Fruit fly (Drosophila melanogaster) whole organism, prepupa: ENCODE data around the gene lili.

Source experiments
- Blimp-1 ChIP-seq: fragments of 200-800 bp; sonication (Bioruptor generic); optimal IDR thresholded peaks from 3 replicates; lab custom pipeline; 2017; ENCODE audit warnings: missing biosample characterization, missing genetic modification characterization, mild to moderate bottlenecking, moderate library complexity, missing genetic modification reagents
- CG10631 ChIP-seq: fragments of 200-800 bp; sonication (Bioruptor generic); optimal IDR thresholded peaks from 2 replicates; lab custom pipeline; 2016; ENCODE audit warnings: missing biosample characterization, missing genetic modification characterization
- CG10669 ChIP-seq: fragments of 200-800 bp; sonication (Bioruptor generic); optimal IDR thresholded peaks from 3 replicates; lab custom pipeline; 2018; ENCODE audit warnings: missing biosample characterization, mild to moderate bottlenecking, missing genetic modification characterization, moderate library complexity
- CG15336 ChIP-seq: fragments of 200-800 bp; sonication (Bioruptor generic); IDR thresholded peaks from 2 replicates; pipeline ENCODE4 v1.3.6; 2022; ENCODE audit warnings: missing biosample characterization, missing genetic modification characterization
- CG1621 ChIP-seq: fragments of 200-800 bp; sonication (Bioruptor generic); optimal IDR thresholded peaks from 3 replicates; lab custom pipeline; 2018; ENCODE audit warnings: missing biosample characterization, mild to moderate bottlenecking, missing genetic modification characterization
- CG16779 ChIP-seq: fragments of 200-800 bp; sonication (Bioruptor generic); optimal IDR thresholded peaks from 3 replicates; lab custom pipeline; 2017; ENCODE audit warnings: missing biosample characterization, mild to moderate bottlenecking, missing genetic modification characterization
- CG3032 ChIP-seq: fragments of 200-800 bp; optimal IDR thresholded peaks from 2 replicates; lab custom pipeline; 2019; ENCODE audit warnings: missing biosample characterization, mild to moderate bottlenecking, missing genetic modification characterization, moderate library complexity
- CG32006 ChIP-seq: fragments of 200-800 bp; sonication (Bioruptor generic); optimal IDR thresholded peaks from 3 replicates; lab custom pipeline; 2017; ENCODE audit warnings: missing biosample characterization, mild to moderate bottlenecking, missing genetic modification characterization
- CG3919 ChIP-seq: fragments of 200-800 bp; sonication (Bioruptor generic); optimal IDR thresholded peaks from 3 replicates; lab custom pipeline; 2016; ENCODE audit warnings: missing biosample characterization, missing genetic modification characterization
- CG4318 ChIP-seq: fragments of 200-800 bp; sonication (Bioruptor generic); optimal IDR thresholded peaks from 3 replicates; lab custom pipeline; 2017; ENCODE audit warnings: missing biosample characterization, mild to moderate bottlenecking, missing genetic modification characterization
- CG6163 ChIP-seq: fragments of 200-800 bp; sonication (Bioruptor generic); IDR thresholded peaks from 3 replicates; pipeline ENCODE4 v1.3.6; 2022; ENCODE audit warnings: missing biosample characterization, missing genetic modification characterization
- CG6276 ChIP-seq: fragments of 200-800 bp; sonication (Bioruptor generic); optimal IDR thresholded peaks from 2 replicates; lab custom pipeline; 2017; ENCODE audit warnings: missing biosample characterization, mild to moderate bottlenecking, missing genetic modification characterization
- CG6792 ChIP-seq: fragments of 200-800 bp; sonication (Bioruptor generic); optimal IDR thresholded peaks from 3 replicates; lab custom pipeline; 2016; ENCODE audit warnings: missing biosample characterization, missing genetic modification characterization
- CG6808 ChIP-seq: fragments of 200-800 bp; sonication (Bioruptor generic); optimal IDR thresholded peaks from 3 replicates; lab custom pipeline; 2017; ENCODE audit warnings: missing biosample characterization, missing genetic modification characterization, mild to moderate bottlenecking, moderate library complexity, missing genetic modification reagents
- CG7368 ChIP-seq: fragments of 200-800 bp; sonication (Bioruptor generic); optimal IDR thresholded peaks from 3 replicates; lab custom pipeline; 2016; ENCODE audit warnings: missing biosample characterization, missing genetic modification characterization
- CG8119 ChIP-seq: fragments of 200-800 bp; sonication (Bioruptor generic); IDR thresholded peaks from 3 replicates; pipeline ENCODE4 v1.3.6; 2022; ENCODE audit warnings: missing biosample characterization, missing genetic modification characterization
- CG8319 ChIP-seq: fragments of 200-800 bp; sonication (Bioruptor generic); optimal IDR thresholded peaks from 3 replicates; lab custom pipeline; 2016; ENCODE audit warnings: missing biosample characterization, missing genetic modification characterization
- CG8632 ChIP-seq: fragments of 200-800 bp; sonication (Bioruptor generic); optimal IDR thresholded peaks from 3 replicates; lab custom pipeline; 2016; ENCODE audit warnings: missing biosample characterization, missing genetic modification characterization
- Eip75B ChIP-seq: fragments of 200-800 bp; sonication (Bioruptor generic); optimal IDR thresholded peaks from 3 replicates; lab custom pipeline; 2016; ENCODE audit warnings: missing biosample characterization, missing genetic modification characterization
- Eip78C ChIP-seq: fragments of 200-800 bp; sonication (Bioruptor generic); peaks from one replicate; lab custom pipeline; 2016; ENCODE audit warnings: missing biosample characterization, missing genetic modification characterization
- Hr39 ChIP-seq: fragments of 200-800 bp; sonication (Bioruptor generic); optimal IDR thresholded peaks from 2 replicates; lab custom pipeline; 2016; ENCODE audit warnings: missing biosample characterization, missing genetic modification characterization
- Hr4 ChIP-seq: fragments of 200-800 bp; sonication (Bioruptor generic); optimal IDR thresholded peaks from 3 replicates; lab custom pipeline; 2016; ENCODE audit warnings: missing biosample characterization, missing genetic modification characterization
- Lpt ChIP-seq: fragments of 200-800 bp; sonication (Bioruptor generic); optimal IDR thresholded peaks from 3 replicates; lab custom pipeline; 2016; ENCODE audit warnings: missing biosample characterization, missing genetic modification characterization
- Met ChIP-seq: fragments of 200-800 bp; sonication (Bioruptor generic); optimal IDR thresholded peaks from 3 replicates; lab custom pipeline; 2016; ENCODE audit warnings: missing biosample characterization, missing genetic modification characterization
- OdsH ChIP-seq: fragments of 200-800 bp; sonication (Bioruptor generic); optimal IDR thresholded peaks from 3 replicates; lab custom pipeline; 2016; ENCODE audit warnings: missing biosample characterization, missing genetic modification characterization
- Smox ChIP-seq: fragments of 200-800 bp; sonication (Bioruptor generic); optimal IDR thresholded peaks from 3 replicates; lab custom pipeline; 2016; ENCODE audit warnings: missing biosample characterization, missing genetic modification characterization
- Sox102F ChIP-seq: fragments of 200-800 bp; sonication (Bioruptor generic); optimal IDR thresholded peaks from 2 replicates; lab custom pipeline; 2016; ENCODE audit warnings: missing biosample characterization, mild to moderate bottlenecking, missing genetic modification characterization
- Sox14 ChIP-seq: fragments of 200-800 bp; sonication (Bioruptor generic); optimal IDR thresholded peaks from 3 replicates; lab custom pipeline; 2016; ENCODE audit warnings: missing biosample characterization, missing genetic modification characterization
- Sox15 ChIP-seq: fragments of 200-800 bp; sonication (Bioruptor generic); optimal IDR thresholded peaks from 3 replicates; lab custom pipeline; 2016; ENCODE audit warnings: missing biosample characterization, missing genetic modification characterization
- achi ChIP-seq: fragments of 200-800 bp; sonication (Bioruptor generic); optimal IDR thresholded peaks from 3 replicates; lab custom pipeline; 2016; ENCODE audit warnings: missing biosample characterization, missing genetic modification characterization
- eg ChIP-seq: fragments of 200-800 bp; sonication (Bioruptor generic); IDR thresholded peaks from 3 replicates; pipeline ENCODE4 v1.3.6; 2022; ENCODE audit warnings: missing biosample characterization, missing genetic modification characterization
- esn ChIP-seq: fragments of 200-800 bp; sonication (Bioruptor generic); optimal IDR thresholded peaks from 2 replicates; lab custom pipeline; 2016; ENCODE audit warnings: missing biosample characterization, mild to moderate bottlenecking, missing genetic modification characterization, moderate library complexity
- fd85E ChIP-seq: fragments of 200-800 bp; sonication (Bioruptor generic); optimal IDR thresholded peaks from 3 replicates; lab custom pipeline; 2016; ENCODE audit warnings: missing biosample characterization, missing genetic modification characterization
- fkh ChIP-seq: fragments of 200-800 bp; sonication (Bioruptor generic); optimal IDR thresholded peaks from 3 replicates; lab custom pipeline; 2017; ENCODE audit warnings: missing biosample characterization, mild to moderate bottlenecking, missing genetic modification characterization, moderate library complexity
- lz ChIP-seq: fragments of 200-800 bp; sonication (Bioruptor generic); optimal IDR thresholded peaks from 3 replicates; lab custom pipeline; 2016; ENCODE audit warnings: missing biosample characterization, missing genetic modification characterization
- salr ChIP-seq, 2 experiments: fragments of 200-800 bp; sonication (Bioruptor generic); optimal IDR thresholded peaks; 3 replicates each; lab custom pipeline; 2016 to 2018; ENCODE audit warnings: missing biosample characterization in 2 of 2, missing genetic modification characterization in 2 of 2, mild to moderate bottlenecking in 1 of 2
- spab ChIP-seq: fragments of 200-800 bp; sonication (Bioruptor generic); optimal IDR thresholded peaks from 2 replicates; lab custom pipeline; 2017; ENCODE audit warnings: missing biosample characterization, mild to moderate bottlenecking, missing genetic modification characterization, missing genetic modification reagents
- svp ChIP-seq: fragments of 200-800 bp; sonication (Bioruptor generic); peaks from one replicate; lab custom pipeline; 2016; ENCODE audit warnings: missing biosample characterization, missing genetic modification characterization
- topi ChIP-seq: fragments of 200-800 bp; sonication (Bioruptor generic); optimal IDR thresholded peaks from 3 replicates; lab custom pipeline; 2016; ENCODE audit warnings: missing biosample characterization, missing genetic modification characterization

lili gene

dm6 chr3R:24768538-24769401, 45.0 kb downstream of the lili start, which contains the start of gene CG13631 (continued):
- peak; percentile 100 for TF ChIP-seq CG32006 (GFP tag; lab: Kevin White, UChicago)
- TF ChIP-seq CG8319 (GFP tag; lab: Kevin White, UChicago): peak; percentile 97
- peak; percentile 27 for TF ChIP-seq fkh (GFP tag; lab: Kevin White, UChicago)
- peak; percentile 87 for TF ChIP-seq CG3032 (tag; lab: Kevin White, UChicago)
- TF ChIP-seq Hr39 (GFP tag; lab: Kevin White, UChicago): peak; percentile 97
- TF ChIP-seq CG6163: peak; percentile 96
- TF ChIP-seq CG3919 (GFP tag; lab: Kevin White, UChicago): peak; percentile 98
- TF ChIP-seq salr (GFP tag; optimal IDR thresholded peaks at IDR 0.05; lab: Kevin White, UChicago): peak; percentile 70 to 99
- peak; percentile 98 for TF ChIP-seq Eip75B (GFP tag; lab: Kevin White, UChicago)
- TF ChIP-seq CG10669 (GFP tag; lab: Kevin White, UChicago): peak; percentile 88
- TF ChIP-seq CG1621: peak; percentile 78
- peak; percentile 99 for TF ChIP-seq CG4318 (GFP tag; lab: Kevin White, UChicago)
- TF ChIP-seq achi (GFP tag; lab: Kevin White, UChicago): peak; percentile 97
- TF ChIP-seq CG8632 (GFP tag; lab: Kevin White, UChicago): peak; percentile 94
- peak; percentile 97 for TF ChIP-seq CG10631
- TF ChIP-seq esn: peak; percentile 98

DNA sequence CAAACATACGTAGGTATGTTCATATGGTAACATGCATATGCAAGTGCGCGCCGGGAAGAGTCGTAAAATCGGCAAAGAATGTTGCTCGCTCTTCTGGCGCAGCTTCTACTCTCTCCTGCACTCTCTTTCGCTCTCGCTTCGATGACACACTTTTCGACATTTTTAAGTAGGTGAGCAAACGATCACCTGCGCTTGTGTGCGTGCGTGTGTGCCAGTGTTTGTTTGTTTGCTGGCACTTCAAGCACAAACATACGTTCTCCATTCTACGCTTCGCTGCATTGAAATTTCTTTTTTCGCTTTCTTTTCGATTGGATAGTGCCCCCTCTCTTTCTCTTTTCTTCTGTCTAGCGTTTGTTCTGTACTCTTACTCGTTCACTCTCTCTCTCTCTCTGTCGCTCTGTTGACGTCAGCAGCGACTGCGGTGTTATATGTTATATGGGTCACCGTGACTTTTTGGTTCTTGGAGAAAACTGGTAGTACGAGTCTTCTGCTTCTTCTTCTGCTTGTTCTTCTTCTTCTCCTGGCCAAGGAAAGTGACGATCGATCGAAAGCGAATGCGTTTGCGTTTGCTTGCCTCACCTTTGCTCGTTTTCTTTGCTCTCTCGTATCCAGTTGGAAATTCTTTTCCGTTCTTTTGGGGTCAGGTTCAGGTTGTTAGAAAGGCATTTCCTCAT, 46.0 kb downstream of the lili start:
- peak; percentile 4 for TF ChIP-seq lz (GFP tag; lab: Kevin White, UChicago)
- TF ChIP-seq Sox14: no peak
- TF ChIP-seq OdsH (GFP tag; lab: Kevin White, UChicago): peak; percentile 21
- peak; percentile 54 for TF ChIP-seq topi (GFP tag; lab: Kevin White, UChicago)
- TF ChIP-seq Lpt: peak; percentile 18
- peak; percentile 29 for TF ChIP-seq CG3919 (GFP tag; lab: Kevin White, UChicago)
- TF ChIP-seq spab (GFP tag; lab: Kevin White, UChicago): no peak
- TF ChIP-seq CG6276 (GFP tag; lab: Kevin White, UChicago): no peak
- TF ChIP-seq CG6163: 0 out of 3 replicates have a peak, but pooled peaks have one; percentile 42
- TF ChIP-seq Eip75B (GFP tag; lab: Kevin White, UChicago): peak; percentile 84
- TF ChIP-seq CG16779 (tag; lab: Kevin White, UChicago): no peak
- no peak for TF ChIP-seq CG6792 (GFP tag; lab: Kevin White, UChicago)
- peak; percentile 23 for TF ChIP-seq achi (GFP tag; lab: Kevin White, UChicago)
- TF ChIP-seq Sox102F (GFP tag; lab: Kevin White, UChicago): peak; percentile 57
- TF ChIP-seq fd85E: no peak
- TF ChIP-seq fkh (GFP tag; lab: Kevin White, UChicago): no peak
- no peak for TF ChIP-seq eg (GFP tag; lab: Robert Waterston, UW)
- TF ChIP-seq CG8632 (GFP tag; lab: Kevin White, UChicago): no peak
- TF ChIP-seq CG7368 (GFP tag; lab: Kevin White, UChicago): no peak
- no peak for TF ChIP-seq Smox (GFP tag; lab: Kevin White, UChicago)
- TF ChIP-seq CG4318 (GFP tag; lab: Kevin White, UChicago): no peak
- TF ChIP-seq svp (GFP tag; lab: Kevin White, UChicago): peak; percentile 49
- TF ChIP-seq Blimp-1 (GFP tag; lab: Kevin White, UChicago): peak; percentile 100
- peak; percentile 55 for TF ChIP-seq Met (GFP tag; lab: Kevin White, UChicago)
- TF ChIP-seq Eip78C: peak; percentile 58
- TF ChIP-seq Hr39 (GFP tag; lab: Kevin White, UChicago): no peak
- no peak for TF ChIP-seq CG1621

DNA sequence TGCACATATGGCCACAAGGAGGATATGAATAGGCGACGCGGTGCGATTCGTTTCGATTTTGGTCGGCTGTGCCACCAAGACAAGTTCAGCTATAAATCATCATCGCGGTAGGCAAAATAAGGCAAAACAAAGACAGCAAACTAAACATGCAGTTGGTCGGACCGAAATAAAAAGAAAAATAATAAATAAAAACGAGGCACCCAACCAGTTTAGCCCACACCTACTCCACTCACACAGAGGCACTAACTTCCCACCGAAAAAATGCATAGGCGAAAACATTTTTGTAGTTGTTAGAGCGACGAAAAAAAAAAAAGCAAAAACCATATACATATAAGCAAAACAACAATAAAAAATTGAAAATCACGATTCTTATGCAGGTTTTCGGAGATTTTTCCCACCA, 47.1 kb downstream of the lili start:
- TF ChIP-seq Hr4 (GFP tag; lab: Kevin White, UChicago): peak; percentile 5
- TF ChIP-seq CG6276 (GFP tag; lab: Kevin White, UChicago): peak; percentile 56
- TF ChIP-seq Sox15: no peak
- no peak for TF ChIP-seq CG8319 (GFP tag; lab: Kevin White, UChicago)
- peak; percentile 34; the same call in 1 of the 2 replicates for TF ChIP-seq CG15336 (GFP tag; lab: Robert Waterston, UW)
- TF ChIP-seq CG6808 (GFP tag; lab: Kevin White, UChicago): no peak
- TF ChIP-seq eg (GFP tag; lab: Robert Waterston, UW): peak; percentile 40; the same call in 2 of the 3 replicates
- TF ChIP-seq CG8119 (GFP tag; lab: Robert Waterston, UW): peak; percentile 75
